Worm (Caenorhabditis elegans): ENCODE results near the gene F53G2.3.

The F53G2.3 gene

ce11 chrII:2504431-2504928 lies 24.3 kb downstream of the F53G2.3 start, which contains the start of gene gbas-1 (continued):
- TF ChIP-seq rec-8 (tag; optimal IDR thresholded peaks at IDR 0.05) (no peak), snpc-1.1 (tag; optimal IDR thresholded peaks at IDR 0.05; ENCODE audit: insufficient read depth) (no peak), dpl-1 (GFP tag; optimal IDR thresholded peaks at IDR 0.05) (peak; percentile 9), lsl-1 (GFP tag; optimal IDR thresholded peaks at IDR 0.05) (peak; percentile 62), hlh-12 (tag; optimal IDR thresholded peaks at IDR 0.05) (no peak), ama-1 (optimal IDR thresholded peaks at IDR 0.05) (no peak), ama-1 (GFP tag; optimal IDR thresholded peaks at IDR 0.05) (no peak), lin-35 (GFP tag; optimal IDR thresholded peaks at IDR 0.05) (peak in 1 of 3 experiments; percentile 47), cebp-1 (GFP tag; IDR thresholded peaks at IDR 0.05) (no peak), cebp-1 (tag; optimal IDR thresholded peaks at IDR 0.05) (no peak), rpc-1 (optimal IDR thresholded peaks at IDR 0.05) (no peak), rpc-1 (tag; optimal IDR thresholded peaks at IDR 0.05) (no peak), B0336.3 (GFP tag; IDR thresholded peaks at IDR 0.05) (no peak), hlh-26 (GFP tag; conservative IDR thresholded peaks at IDR 0.05) (no peak), nhr-27 (tag; optimal IDR thresholded peaks at IDR 0.05) (no peak), hmg-1.2 (GFP tag; IDR thresholded peaks at IDR 0.05) (peak; percentile 95), F33H1.4 (GFP tag; IDR thresholded peaks at IDR 0.05) (no peak)

ce11 chrII:2518487-2518886 lies 38.3 kb downstream of the F53G2.3 start:
- TF ChIP-seq ekl-4 (GFP tag; IDR thresholded peaks at IDR 0.05) (no peak), zfh-2 (GFP tag; conservative IDR thresholded peaks at IDR 0.05) (peak; percentile 69)

DNA sequence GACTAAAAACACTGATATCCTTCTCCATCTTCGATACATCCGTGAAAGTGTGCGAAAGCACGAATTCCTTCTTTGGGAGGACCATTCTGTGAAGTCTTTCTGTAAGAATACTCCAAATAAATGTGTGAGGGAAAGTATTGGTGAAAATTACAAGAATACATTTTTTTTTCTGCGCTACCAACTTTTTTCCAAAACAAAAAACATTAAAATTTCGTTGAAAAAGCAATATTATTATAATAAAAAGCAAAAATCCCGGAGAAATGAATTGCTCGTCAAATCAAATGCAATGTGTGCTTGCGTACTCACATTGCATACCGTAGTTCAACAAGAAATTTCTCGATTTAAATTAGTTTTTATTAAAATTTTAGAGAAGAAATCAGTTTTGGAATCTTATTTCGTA lies 41.8 kb downstream of the F53G2.3 start, which contains the start of gene bath-13:
Gene bath-13, minus strand, starts transcription at position 101 of the 400 bp plus-strand sequence.
- no peak for TF ChIP-seq F23B12.7 (tag; optimal IDR thresholded peaks at IDR 0.05; ENCODE audit: insufficient read depth)
- no peak for TF ChIP-seq rpc-1 (optimal IDR thresholded peaks at IDR 0.05)
- no peak for TF ChIP-seq rpc-1 (tag; optimal IDR thresholded peaks at IDR 0.05)
- no peak for TF ChIP-seq lin-40 (tag; optimal IDR thresholded peaks at IDR 0.05)
- no peak for TF ChIP-seq hlh-26 (GFP tag; conservative IDR thresholded peaks at IDR 0.05)
- no peak for TF ChIP-seq dpff-1 (tag; optimal IDR thresholded peaks at IDR 0.05)
- no peak for TF ChIP-seq hrde-1 (tag; optimal IDR thresholded peaks at IDR 0.05; ENCODE audit: borderline replicate concordance)
- TF ChIP-seq mes-4 (tag; optimal IDR thresholded peaks at IDR 0.05) = no peak
- TF ChIP-seq lin-26 (GFP tag; IDR thresholded peaks at IDR 0.05) = no peak
- TF ChIP-seq attf-6 (GFP tag; IDR thresholded peaks at IDR 0.05) = no peak
- no peak for TF ChIP-seq snpc-4 (GFP tag; optimal IDR thresholded peaks at IDR 0.05)
- TF ChIP-seq snpc-4 (tag; optimal IDR thresholded peaks at IDR 0.05) = no peak
- no peak for TF ChIP-seq F49E8.2 (tag; optimal IDR thresholded peaks at IDR 0.05; ENCODE audit: insufficient read depth)
- TF ChIP-seq lsy-27 (tag; optimal IDR thresholded peaks at IDR 0.05; ENCODE audit: borderline replicate concordance, insufficient read depth) = no peak
- no peak for TF ChIP-seq egrh-3 (GFP tag; IDR thresholded peaks at IDR 0.05)
- TF ChIP-seq sptf-2 (GFP tag; optimal IDR thresholded peaks at IDR 0.05) = no peak
- no peak for TF ChIP-seq F57A8.1 (GFP tag; optimal IDR thresholded peaks at IDR 0.05)
- TF ChIP-seq aptf-3 (GFP tag; IDR thresholded peaks at IDR 0.05) = no peak
- no peak for TF ChIP-seq atf-7 (tag; optimal IDR thresholded peaks at IDR 0.05)
- TF ChIP-seq athp-1 (tag; optimal IDR thresholded peaks at IDR 0.05) = no peak
- no peak for TF ChIP-seq mcd-1 (GFP tag; IDR thresholded peaks at IDR 0.05)
